Worm (Caenorhabditis elegans): ENCODE data around the gene ret-1.
A peak's percentile ranks its signal among the peaks of the same experiment; 100 is the strongest.

The ret-1 gene

ce11 chrV:14849628-14850027, 2.4 kb upstream of the ret-1 start:
- TF ChIP-seq nhr-77 (tag; optimal IDR thresholded peaks at IDR 0.05) (no peak), nhr-85 (tag) (peak; percentile 92), ztf-11 (tag; optimal IDR thresholded peaks at IDR 0.05) (no peak), egl-27 (tag; optimal IDR thresholded peaks at IDR 0.05) (no peak), pqm-1 (tag; optimal IDR thresholded peaks at IDR 0.05) (no peak), jun-1 (tag; optimal IDR thresholded peaks at IDR 0.05) (peak; percentile 32), nhr-19 (GFP tag; conservative IDR thresholded peaks at IDR 0.05) (peak; percentile 46; the same call in 1 of the 2 replicates), sup-37 (GFP tag; optimal IDR thresholded peaks at IDR 0.05) (no peak), tbx-2 (tag; optimal IDR thresholded peaks at IDR 0.05) (peak; percentile 62), zip-4 (GFP tag; optimal IDR thresholded peaks at IDR 0.05) (no peak), aha-1 (tag; optimal IDR thresholded peaks at IDR 0.05) (no peak), C16A3.4 (tag; optimal IDR thresholded peaks at IDR 0.05) (peak; percentile 63), ets-5 (GFP tag; IDR thresholded peaks at IDR 0.05) (no peak), rnt-1 (tag; optimal IDR thresholded peaks at IDR 0.05) (peak; percentile 46), F16B12.6 (tag; optimal IDR thresholded peaks at IDR 0.05) (no peak), lin-15B (tag; optimal IDR thresholded peaks at IDR 0.05) (no peak), sptf-1 (tag; optimal IDR thresholded peaks at IDR 0.05) (no peak), unc-86 (tag; optimal IDR thresholded peaks at IDR 0.05) (no peak), irx-1 (tag; optimal IDR thresholded peaks at IDR 0.05) (peak; percentile 6), nhr-76 (tag; optimal IDR thresholded peaks at IDR 0.05) (no peak), lin-14 (GFP tag; optimal IDR thresholded peaks at IDR 0.05) (peak; percentile 91), efl-3 (GFP tag; optimal IDR thresholded peaks at IDR 0.05) (no peak), nhr-20 (tag; optimal IDR thresholded peaks at IDR 0.05) (peak; percentile 81), elt-2 (tag; optimal IDR thresholded peaks at IDR 0.05) (peak; percentile 52), xbp-1 (tag; optimal IDR thresholded peaks at IDR 0.05) (peak; percentile 10), ama-1 (optimal IDR thresholded peaks at IDR 0.05) (peak; percentile 33), dsc-1 (tag; optimal IDR thresholded peaks at IDR 0.05) (no peak), nhr-47 (tag; optimal IDR thresholded peaks at IDR 0.05) (peak; percentile 60), grh-1 (GFP tag; IDR thresholded peaks at IDR 0.05) (no peak), ces-1 (GFP tag; optimal IDR thresholded peaks at IDR 0.05) (no peak), unc-62 (GFP tag; optimal IDR thresholded peaks at IDR 0.05) (no peak), C34B4.2 (tag; optimal IDR thresholded peaks at IDR 0.05) (no peak), mep-1 (tag; optimal IDR thresholded peaks at IDR 0.05) (peak; percentile 68), mef-2 (tag; optimal IDR thresholded peaks at IDR 0.05) (no peak), snpc-4 (tag; optimal IDR thresholded peaks at IDR 0.05) (peak; percentile 23), lin-35 (GFP tag; optimal IDR thresholded peaks at IDR 0.05) (peak; percentile 51 to 79), tlp-1 (tag; optimal IDR thresholded peaks at IDR 0.05) (no peak), mdl-1 (tag; optimal IDR thresholded peaks at IDR 0.05) (peak in 1 of 2 experiments; percentile 83), pax-3 (tag; optimal IDR thresholded peaks at IDR 0.05) (no peak), fkh-8 (tag; optimal IDR thresholded peaks at IDR 0.05) (peak; percentile 36), ceh-82 (tag; optimal IDR thresholded peaks at IDR 0.05) (peak in 1 of 3 experiments; percentile 62), zag-1 (tag; optimal IDR thresholded peaks at IDR 0.05) (no peak), unc-130 (tag; optimal IDR thresholded peaks at IDR 0.05) (peak; percentile 73), isw-1 (GFP tag; IDR thresholded peaks at IDR 0.05) (no peak), skn-1 (tag; optimal IDR thresholded peaks at IDR 0.05) (peak; percentile 52), pag-3 (tag; optimal IDR thresholded peaks at IDR 0.05; ENCODE audit: borderline replicate concordance, insufficient read depth) (peak; percentile 78), mab-9 (GFP tag; IDR thresholded peaks at IDR 0.05) (no peak), blmp-1 (tag; optimal IDR thresholded peaks at IDR 0.05) (peak; percentile 99), unc-30 (tag; optimal IDR thresholded peaks at IDR 0.05) (no peak), swsn-7 (tag; optimal IDR thresholded peaks at IDR 0.05) (peak; percentile 17), ceh-8 (GFP tag; optimal IDR thresholded peaks at IDR 0.05) (no peak), fos-1 (tag; optimal IDR thresholded peaks at IDR 0.05) (peak; percentile 24), hlh-4 (tag; optimal IDR thresholded peaks at IDR 0.05) (no peak), Y116A8C.19 (tag; optimal IDR thresholded peaks at IDR 0.05; ENCODE audit: borderline replicate concordance) (no peak)
